Worm (Caenorhabditis elegans) whole organism, L1 larva: ENCODE measurements around the gene fzy-1.

Source experiments
- C04F5.9 ChIP-seq: sonication (generic microtip); optimal IDR thresholded peaks from 2 replicates; lab custom pipeline; 2016; ENCODE audit warnings: missing genetic modification characterization, missing compliant biosample characterization
- aha-1 ChIP-seq: fragments of 150-350 bp; optimal IDR thresholded peaks from 2 replicates; lab custom pipeline; 2014; ENCODE audit warnings: missing biosample characterization, missing genetic modification characterization
- aly-2 ChIP-seq: fragments of 150-350 bp; optimal IDR thresholded peaks from 2 replicates; lab custom pipeline; 2014; ENCODE audit warnings: missing biosample characterization, missing genetic modification characterization
- lin-39 ChIP-seq: fragments of 150-350 bp; optimal IDR thresholded peaks from 2 replicates; lab custom pipeline; 2014; ENCODE audit warnings: missing biosample characterization, missing genetic modification reagents, missing genetic modification characterization
- nhr-11 ChIP-seq: fragments of 150-350 bp; optimal IDR thresholded peaks from 2 replicates; lab custom pipeline; 2014; ENCODE audit warnings: missing biosample characterization, missing genetic modification characterization
- unc-130 ChIP-seq: fragments of 150-350 bp; optimal IDR thresholded peaks from 2 replicates; lab custom pipeline; 2017; ENCODE audit warnings: missing biosample characterization, missing genetic modification characterization, inconsistent platforms

ce11 chrII:5518910-5519309 lies 18.3 kb downstream of the fzy-1 start, which contains the start of gene ZK177.2:
- TF ChIP-seq unc-130 (tag; lab: Kevin White, UChicago): no peak
- no peak for TF ChIP-seq aly-2 (tag; lab: Kevin White, UChicago)
- no peak for TF ChIP-seq C04F5.9
- no peak for TF ChIP-seq nhr-11 (tag; lab: Kevin White, UChicago)
- no peak for TF ChIP-seq aha-1
- no peak for TF ChIP-seq lin-39
